Fruit fly (Drosophila melanogaster): ENCODE measurements around the gene CG43055.

dm6 chr2L:4417982-4418381 is 7.0 kb downstream of the CG43055 start:
- TF ChIP-seq psq (optimal IDR thresholded peaks at IDR 0.05) (no peak), pan (optimal IDR thresholded peaks at IDR 0.05) (no peak), usp (GFP tag; optimal IDR thresholded peaks at IDR 0.05) (no peak)

Measured in whole organism.